Worm (Caenorhabditis elegans) whole organism, L1 larva: ENCODE data around the gene C16A3.5.
A peak's percentile ranks its signal among the peaks of the same experiment; 100 is the strongest.

ENCODE experiments used
- ets-5 ChIP-seq: fragments of 200-800 bp; sonication (Bioruptor generic); IDR thresholded peaks from 2 replicates; pipeline ENCODE4 v1.3.6; 2022; ENCODE audit warnings: missing genetic modification characterization, missing compliant biosample characterization
- isw-1 ChIP-seq: fragments of 200-800 bp; sonication (Bioruptor generic); IDR thresholded peaks from 2 replicates; pipeline ENCODE4 v1.3.6; 2022; ENCODE audit warnings: missing genetic modification characterization, missing compliant biosample characterization
- jun-1 ChIP-seq: fragments of 150-350 bp; optimal IDR thresholded peaks from 2 replicates; lab custom pipeline; 2014; ENCODE audit warnings: missing biosample characterization, missing genetic modification reagents, missing genetic modification characterization
- skn-1 ChIP-seq: fragments of 150-350 bp; optimal IDR thresholded peaks from 2 replicates; lab custom pipeline; 2014; ENCODE audit warnings: missing biosample characterization, missing genetic modification characterization
- unc-62 ChIP-seq: fragments of 150-350 bp; optimal IDR thresholded peaks from 2 replicates; lab custom pipeline; 2014; ENCODE audit warnings: missing biosample characterization, missing genetic modification reagents, missing genetic modification characterization
- zag-1 ChIP-seq: fragments of 150-350 bp; optimal IDR thresholded peaks from 2 replicates; lab custom pipeline; 2014; ENCODE audit warnings: missing biosample characterization, missing genetic modification characterization

DNA sequence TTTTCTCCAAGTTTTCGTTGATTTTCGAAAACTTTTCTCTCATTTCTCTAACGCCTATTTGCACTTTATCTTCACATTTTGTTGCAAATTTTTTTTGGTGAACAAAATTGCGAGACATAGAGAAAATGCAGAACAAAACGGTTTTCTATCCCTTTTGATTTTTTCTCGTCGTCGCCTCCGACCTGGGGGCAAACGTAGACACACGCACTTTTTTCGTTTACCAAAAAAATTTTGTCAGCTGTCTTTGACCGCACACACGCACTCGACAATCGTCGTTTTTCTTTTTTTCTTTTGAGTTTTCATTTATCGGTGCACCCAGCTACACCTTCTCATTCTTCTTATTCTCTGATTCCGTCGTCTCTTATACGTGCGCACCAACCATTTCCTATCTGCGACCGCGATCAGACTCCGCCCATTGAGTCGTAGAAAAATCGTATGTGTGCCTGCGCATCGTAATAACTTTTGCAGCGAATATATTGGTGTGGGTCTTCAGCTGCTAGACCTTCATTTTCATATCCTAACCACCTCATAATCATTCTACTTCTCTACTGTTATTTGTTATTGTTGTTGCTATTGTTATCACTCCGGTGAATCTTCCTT lies 18.1 kb upstream of the C16A3.5 start:
- TF ChIP-seq ets-5 (no peak), unc-62 (GFP tag; lab: Kevin White, UChicago) (no peak), isw-1 (GFP tag; lab: Robert Waterston, UW) (no peak), zag-1 (tag; lab: Kevin White, UChicago) (no peak), skn-1 (tag; lab: Kevin White, UChicago) (peak; percentile 25), jun-1 (peak; percentile 24)
